Fruit fly (Drosophila melanogaster) ovary, adult (tissue): Measurements from ENCODE around the gene Pgm1.

Source experiments
- CG17801 ChIP-seq: fragments of 200-800 bp; optimal IDR thresholded peaks from 2 replicates; lab custom pipeline; 2019; ENCODE audit warnings: missing biosample characterization, mild to moderate bottlenecking, missing genetic modification characterization, moderate library complexity; ENCODE audit not compliant: partially characterized antibody

The Pgm1 gene

dm6 chr3L:16128481-16128972, at the start of gene Pgm1:
TSS of gene Pgm1 (minus strand) at chr3L:16128531.
- peak; percentile 89 for TF ChIP-seq CG17801 (GFP tag; lab: Kevin White, UChicago)

- TF ChIP-seq CG17801 (GFP tag; lab: Kevin White, UChicago): no peak
Observed at dm6 chr3L:16177751-16178150, 49.4 kb upstream of the Pgm1 start.

- no peak for TF ChIP-seq CG17801 (GFP tag; lab: Kevin White, UChicago)
Observed at dm6 chr3L:16177309-16177708, 49.0 kb upstream of the Pgm1 start.

- no peak for TF ChIP-seq CG17801 (GFP tag; lab: Kevin White, UChicago)
Observed at dm6 chr3L:16176492-16176891, 48.2 kb upstream of the Pgm1 start.

dm6 chr3L:16175628-16176263, 47.4 kb upstream of the Pgm1 start:
- TF ChIP-seq CG17801 (GFP tag; lab: Kevin White, UChicago): no peak

dm6 chr3L:16174778-16175177, 46.4 kb upstream of the Pgm1 start:
- TF ChIP-seq CG17801 (GFP tag; lab: Kevin White, UChicago): no peak

dm6 chr3L:16173818-16174601, 45.7 kb upstream of the Pgm1 start:
- TF ChIP-seq CG17801 (GFP tag; lab: Kevin White, UChicago): no peak

dm6 chr3L:16172809-16173276, 44.5 kb upstream of the Pgm1 start:
- no peak for TF ChIP-seq CG17801 (GFP tag; lab: Kevin White, UChicago)

- no peak for TF ChIP-seq CG17801 (GFP tag; lab: Kevin White, UChicago)
Observed at dm6 chr3L:16172381-16172780, 44.0 kb upstream of the Pgm1 start.

- no peak for TF ChIP-seq CG17801 (GFP tag; lab: Kevin White, UChicago)
Observed at dm6 chr3L:16171280-16171679, 42.9 kb upstream of the Pgm1 start, which contains the start of gene CG33795. TSS of gene CG33795 (minus strand) at chr3L:16171380.

- no peak for TF ChIP-seq CG17801 (GFP tag; lab: Kevin White, UChicago)
Observed at dm6 chr3L:16170006-16170405, 41.7 kb upstream of the Pgm1 start, which contains the start of gene CG33796. TSS of gene CG33796 (minus strand) at chr3L:16170106.

dm6 chr3L:16168503-16169189, 40.3 kb upstream of the Pgm1 start:
- TF ChIP-seq CG17801 (GFP tag; lab: Kevin White, UChicago): no peak

dm6 chr3L:16167723-16168386, 39.5 kb upstream of the Pgm1 start:
- TF ChIP-seq CG17801 (GFP tag; lab: Kevin White, UChicago): no peak

dm6 chr3L:16166998-16167344, 38.6 kb upstream of the Pgm1 start:
- no peak for TF ChIP-seq CG17801 (GFP tag; lab: Kevin White, UChicago)
